1 fruit fly cellular context compared by ENCODE assay signal in the genomic region with DNA sequence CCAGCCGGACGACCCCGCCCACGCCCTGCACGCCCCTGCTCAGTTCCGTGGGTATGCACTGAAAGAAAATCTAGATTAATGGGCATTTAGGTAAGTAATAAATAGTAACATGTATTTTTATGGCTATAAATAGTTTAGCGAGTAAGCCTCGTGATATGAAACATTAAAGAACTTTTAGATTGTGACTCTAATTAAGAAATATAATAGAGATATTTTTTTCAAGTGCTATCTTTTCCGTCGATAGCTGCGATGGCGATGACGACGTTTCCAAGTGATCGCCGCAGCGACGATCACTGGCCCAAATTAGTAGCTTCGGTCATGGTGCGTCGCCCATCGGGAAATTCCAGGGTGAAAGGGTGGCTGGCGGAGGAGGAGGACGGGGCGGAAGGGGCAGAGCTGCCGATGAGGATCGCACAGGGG.
TF ChIP-seq lines count a peak whose summit lies in the region.

No protein-coding gene starts in this region.

TF ChIP-seq in whole organism, embryonic, 481 proteins besides CTCF, POLR2A, EP300 and RAD21 (continued from another document and continues in another):
- peak; percentile 57; the same call in 1 of the 2 replicates for TF ChIP-seq CG43689 (GFP tag; IDR thresholded peaks at IDR 0.05; lab: Robert Waterston, UW)
- TF ChIP-seq disco-r (GFP tag; optimal IDR thresholded peaks at IDR 0.05; lab: Kevin White, UChicago) = peak; percentile 34
- TF ChIP-seq Dref (GFP tag; IDR thresholded peaks at IDR 0.05; lab: Robert Waterston, UW) = no peak
- TF ChIP-seq Bteb2 (GFP tag; optimal IDR thresholded peaks at IDR 0.05; lab: Kevin White, UChicago) = peak; percentile 58
- peak; percentile 82 for TF ChIP-seq scrt (GFP tag; optimal IDR thresholded peaks at IDR 0.05; lab: Kevin White, UChicago)
- peak; percentile 94 for TF ChIP-seq fd96Cb (tag; optimal IDR thresholded peaks at IDR 0.05; lab: Kevin White, UChicago)
- peak; percentile 93 for TF ChIP-seq dmrt11E (tag; optimal IDR thresholded peaks at IDR 0.05; lab: Kevin White, UChicago)
- peak; percentile 89 for TF ChIP-seq CG12769 (tag; optimal IDR thresholded peaks at IDR 0.05; lab: Kevin White, UChicago)
- TF ChIP-seq sc (optimal IDR thresholded peaks at IDR 0.05; lab: Kevin White, UChicago) = no peak
- peak; percentile 82 for TF ChIP-seq sc (GFP tag; optimal IDR thresholded peaks at IDR 0.05; lab: Kevin White, UChicago)
- TF ChIP-seq ase (GFP tag; IDR thresholded peaks at IDR 0.05; lab: Robert Waterston, UW) = peak; percentile 90
- peak; percentile 80 for TF ChIP-seq CG6272 (GFP tag; IDR thresholded peaks at IDR 0.05; lab: Robert Waterston, UW)
- peak; percentile 58 for TF ChIP-seq Ravus (GFP tag; IDR thresholded peaks at IDR 0.05; lab: Robert Waterston, UW)
- peak; percentile 94 for TF ChIP-seq phol (tag; optimal IDR thresholded peaks at IDR 0.05; lab: Kevin White, UChicago)
- TF ChIP-seq Doc2 (GFP tag; IDR thresholded peaks at IDR 0.05; lab: Robert Waterston, UW) = 0 out of 2 replicates have a peak, but pooled peaks have one; percentile 17
- TF ChIP-seq CG3407 (GFP tag; optimal IDR thresholded peaks at IDR 0.05; lab: Kevin White, UChicago) = peak; percentile 84
- peak; percentile 98 for TF ChIP-seq sens (GFP tag; lab: Kevin White, UChicago)
- TF ChIP-seq row (GFP tag; IDR thresholded peaks at IDR 0.05; lab: Robert Waterston, UW) = peak; percentile 87
- peak; percentile 78 for TF ChIP-seq CG16815 (GFP tag; optimal IDR thresholded peaks at IDR 0.05; lab: Kevin White, UChicago)
- TF ChIP-seq TFAM (GFP tag; optimal IDR thresholded peaks at IDR 0.05; lab: Kevin White, UChicago) = peak; percentile 75
- TF ChIP-seq fd102C (GFP tag; optimal IDR thresholded peaks at IDR 0.05; lab: Kevin White, UChicago) = peak; percentile 80
- peak; percentile 76 for TF ChIP-seq kay (GFP tag; optimal IDR thresholded peaks at IDR 0.05; lab: Kevin White, UChicago)
- peak; percentile 81 for TF ChIP-seq Camta (GFP tag; optimal IDR thresholded peaks at IDR 0.05; lab: Kevin White, UChicago)
- peak; percentile 95 for TF ChIP-seq tap (tag; optimal IDR thresholded peaks at IDR 0.05; lab: Kevin White, UChicago)
- TF ChIP-seq Gsc (GFP tag; IDR thresholded peaks at IDR 0.05; lab: Robert Waterston, UW) = no peak; the same call in 1 of the 2 replicates
- TF ChIP-seq ssp (GFP tag; IDR thresholded peaks at IDR 0.05; lab: Robert Waterston, UW) = peak; percentile 76
- no peak for TF ChIP-seq Kr (GFP tag; optimal IDR thresholded peaks at IDR 0.05; lab: Kevin White, UChicago)
- TF ChIP-seq pan (optimal IDR thresholded peaks at IDR 0.05; lab: Kevin White, UChicago) = no peak
- peak in 1 of 2 experiments; percentile 91 for TF ChIP-seq pan (GFP tag; optimal IDR thresholded peaks at IDR 0.05 in 1 of 2, IDR thresholded peaks at IDR 0.05 in 1 of 2)
- TF ChIP-seq fd3F (GFP tag; optimal IDR thresholded peaks at IDR 0.05; lab: Kevin White, UChicago) = peak; percentile 57
- TF ChIP-seq salm (tag; optimal IDR thresholded peaks at IDR 0.05; lab: Kevin White, UChicago) = peak; percentile 91
- TF ChIP-seq chinmo (GFP tag; IDR thresholded peaks at IDR 0.05; lab: Robert Waterston, UW; ENCODE audit: partially characterized antibody) = peak; percentile 51; the same call in 1 of the 4 replicates
- TF ChIP-seq NFAT (GFP tag; IDR thresholded peaks at IDR 0.05; lab: Robert Waterston, UW) = peak; percentile 61
- TF ChIP-seq dan (GFP tag; IDR thresholded peaks at IDR 0.05; lab: Robert Waterston, UW) = peak; percentile 56; the same call in 1 of the 2 replicates
- peak; percentile 89 for TF ChIP-seq CG10267 (tag; optimal IDR thresholded peaks at IDR 0.05; lab: Kevin White, UChicago)
- peak; percentile 45 for TF ChIP-seq toy (GFP tag; IDR thresholded peaks at IDR 0.05; lab: Robert Waterston, UW)
- TF ChIP-seq CG34422 (GFP tag; IDR thresholded peaks at IDR 0.05; lab: Robert Waterston, UW) = peak; percentile 88
- TF ChIP-seq CG11085 (GFP tag; IDR thresholded peaks at IDR 0.05; lab: Robert Waterston, UW) = peak; percentile 63; the same call in 1 of the 2 replicates
- peak; percentile 92 for TF ChIP-seq sisA (GFP tag; IDR thresholded peaks at IDR 0.05; lab: Robert Waterston, UW)
- TF ChIP-seq Dll (GFP tag; IDR thresholded peaks at IDR 0.05; lab: Robert Waterston, UW; ENCODE audit: partially characterized antibody) = no peak
- peak; percentile 52; the same call in 1 of the 3 replicates for TF ChIP-seq CG6175 (GFP tag; IDR thresholded peaks at IDR 0.05; lab: Robert Waterston, UW)
- 0 out of 2 replicates have a peak, but pooled peaks have one; percentile 19 for TF ChIP-seq Dip2 (GFP tag; IDR thresholded peaks at IDR 0.05; lab: Robert Waterston, UW)
- peak; percentile 91 for TF ChIP-seq CG1603 (tag; optimal IDR thresholded peaks at IDR 0.05; lab: Kevin White, UChicago)
- TF ChIP-seq CG7987 (GFP tag; optimal IDR thresholded peaks at IDR 0.05; lab: Kevin White, UChicago) = peak; percentile 53
- peak; percentile 87 for TF ChIP-seq CG5953 (GFP tag; IDR thresholded peaks at IDR 0.05; lab: Robert Waterston, UW)
- peak; percentile 76 for TF ChIP-seq CG16863 (GFP tag; optimal IDR thresholded peaks at IDR 0.05; lab: Kevin White, UChicago)
- TF ChIP-seq trh (GFP tag; optimal IDR thresholded peaks at IDR 0.05; lab: Kevin White, UChicago) = peak; percentile 72
- TF ChIP-seq CG9797 (GFP tag; optimal IDR thresholded peaks at IDR 0.05; lab: Kevin White, UChicago) = peak; percentile 29
- TF ChIP-seq CG9727 (GFP tag; optimal IDR thresholded peaks at IDR 0.05; lab: Kevin White, UChicago) = peak; percentile 89
- TF ChIP-seq Optix (GFP tag; IDR thresholded peaks at IDR 0.05; lab: Robert Waterston, UW) = peak; percentile 56; the same call in 2 of the 3 replicates
- TF ChIP-seq Gug (GFP tag; IDR thresholded peaks at IDR 0.05; lab: Robert Waterston, UW) = peak; percentile 70
- no peak for TF ChIP-seq Dp (GFP tag; optimal IDR thresholded peaks at IDR 0.05; lab: Kevin White, UChicago)
- peak; percentile 90 for TF ChIP-seq CG10209 (GFP tag; optimal IDR thresholded peaks at IDR 0.05; lab: Kevin White, UChicago)
- TF ChIP-seq CG15479 (GFP tag; optimal IDR thresholded peaks at IDR 0.05; lab: Kevin White, UChicago) = no peak
- TF ChIP-seq Hey (tag; optimal IDR thresholded peaks at IDR 0.05; lab: Kevin White, UChicago) = no peak
- peak; percentile 75 for TF ChIP-seq CG17802 (tag; optimal IDR thresholded peaks at IDR 0.05; lab: Kevin White, UChicago)
- TF ChIP-seq BtbVII (GFP tag; optimal IDR thresholded peaks at IDR 0.05; lab: Kevin White, UChicago) = peak; percentile 82
- TF ChIP-seq MBD-R2 (GFP tag; IDR thresholded peaks at IDR 0.05; lab: Robert Waterston, UW) = peak; percentile 59; the same call in 1 of the 2 replicates
- TF ChIP-seq Hmr (GFP tag; optimal IDR thresholded peaks at IDR 0.05; lab: Kevin White, UChicago) = peak; percentile 82
- TF ChIP-seq sqz (GFP tag; optimal IDR thresholded peaks at IDR 0.05; lab: Kevin White, UChicago) = peak; percentile 84
- peak; percentile 90 for TF ChIP-seq CG32772 (GFP tag; IDR thresholded peaks at IDR 0.05; lab: Robert Waterston, UW)
- TF ChIP-seq Sox100B (GFP tag; optimal IDR thresholded peaks at IDR 0.05; lab: Kevin White, UChicago) = peak; percentile 89
- TF ChIP-seq caup (GFP tag; optimal IDR thresholded peaks at IDR 0.05; lab: Kevin White, UChicago; ENCODE audit: severe bottlenecking) = peak; percentile 80
- TF ChIP-seq dpn (GFP tag; optimal IDR thresholded peaks at IDR 0.05; lab: Kevin White, UChicago) = peak; percentile 66 to 80
- TF ChIP-seq CG9876 (GFP tag; optimal IDR thresholded peaks at IDR 0.05; lab: Kevin White, UChicago) = peak; percentile 34
- TF ChIP-seq Elba2 (GFP tag; optimal IDR thresholded peaks at IDR 0.05; lab: Kevin White, UChicago) = peak; percentile 29
- peak; percentile 94 for TF ChIP-seq CG12391 (tag; optimal IDR thresholded peaks at IDR 0.05; lab: Kevin White, UChicago)
- TF ChIP-seq CG10959 (GFP tag; IDR thresholded peaks at IDR 0.05; lab: Robert Waterston, UW) = peak; percentile 86
- peak; percentile 81 for TF ChIP-seq CG12299 (tag; optimal IDR thresholded peaks at IDR 0.05; lab: Kevin White, UChicago)
- peak; percentile 64 for TF ChIP-seq pb (GFP tag; optimal IDR thresholded peaks at IDR 0.05; lab: Kevin White, UChicago)
- TF ChIP-seq grau (tag; optimal IDR thresholded peaks at IDR 0.05; lab: Kevin White, UChicago) = peak; percentile 90
- no peak for TF ChIP-seq bbx (GFP tag; IDR thresholded peaks at IDR 0.05; lab: Robert Waterston, UW; ENCODE audit: partially characterized antibody)
- TF ChIP-seq Lpt (GFP tag; optimal IDR thresholded peaks at IDR 0.05; lab: Kevin White, UChicago) = no peak
- TF ChIP-seq Rx (GFP tag; IDR thresholded peaks at IDR 0.05; lab: Robert Waterston, UW) = peak; percentile 86
- TF ChIP-seq sd (tag; optimal IDR thresholded peaks at IDR 0.05; lab: Kevin White, UChicago) = peak; percentile 54
- peak; percentile 81 for TF ChIP-seq CG3847 (GFP tag; IDR thresholded peaks at IDR 0.05; lab: Robert Waterston, UW)
- TF ChIP-seq dati (GFP tag; IDR thresholded peaks at IDR 0.05; lab: Robert Waterston, UW) = peak; percentile 89
- peak in 1 of 3 experiments; percentile 87 for TF ChIP-seq Stat92E (GFP tag; optimal IDR thresholded peaks at IDR 0.05; lab: Kevin White, UChicago)
- TF ChIP-seq emc (GFP tag; optimal IDR thresholded peaks at IDR 0.05; lab: Kevin White, UChicago) = peak; percentile 17
- TF ChIP-seq en (GFP tag; optimal IDR thresholded peaks at IDR 0.05; lab: Kevin White, UChicago) = peak; percentile 66
- TF ChIP-seq lola (GFP tag; optimal IDR thresholded peaks at IDR 0.05; lab: Kevin White, UChicago) = peak in 1 of 3 experiments; percentile 93
- peak; percentile 75 for TF ChIP-seq al (GFP tag; IDR thresholded peaks at IDR 0.05; lab: Robert Waterston, UW)
- peak; percentile 80 for TF ChIP-seq CG1647 (GFP tag; optimal IDR thresholded peaks at IDR 0.05; lab: Kevin White, UChicago)
- TF ChIP-seq CG2875 (GFP tag; optimal IDR thresholded peaks at IDR 0.05; lab: Kevin White, UChicago) = peak; percentile 91
- peak; percentile 60; the same call in 1 of the 2 replicates for TF ChIP-seq ham (GFP tag; IDR thresholded peaks at IDR 0.05; lab: Robert Waterston, UW)
- TF ChIP-seq z (GFP tag; IDR thresholded peaks at IDR 0.05; lab: Robert Waterston, UW) = peak; percentile 71; the same call in 2 of the 3 replicates
- peak; percentile 73 for TF ChIP-seq Deaf1 (tag; optimal IDR thresholded peaks at IDR 0.05; lab: Kevin White, UChicago)
- TF ChIP-seq Ets97D (GFP tag; optimal IDR thresholded peaks at IDR 0.05; lab: Kevin White, UChicago) = peak; percentile 62
- TF ChIP-seq Ssrp (tag; optimal IDR thresholded peaks at IDR 0.05; lab: Kevin White, UChicago) = peak; percentile 93
- TF ChIP-seq gro (GFP tag; optimal IDR thresholded peaks at IDR 0.05; lab: Kevin White, UChicago) = peak; percentile 50
- TF ChIP-seq CG15269 (tag; optimal IDR thresholded peaks at IDR 0.05; lab: Kevin White, UChicago) = peak; percentile 91
- TF ChIP-seq CG7556 (GFP tag; optimal IDR thresholded peaks at IDR 0.05; lab: Kevin White, UChicago) = peak; percentile 85
- TF ChIP-seq inv (GFP tag; IDR thresholded peaks at IDR 0.05; lab: Robert Waterston, UW; ENCODE audit: partially characterized antibody) = no peak
- peak; percentile 79 for TF ChIP-seq CG31224 (GFP tag; IDR thresholded peaks at IDR 0.05; lab: Robert Waterston, UW)
- peak; percentile 81 for TF ChIP-seq CG9817 (tag; optimal IDR thresholded peaks at IDR 0.05; lab: Kevin White, UChicago)
- TF ChIP-seq CG2712 (tag; optimal IDR thresholded peaks at IDR 0.05; lab: Kevin White, UChicago) = peak; percentile 96
- peak in 1 of 2 experiments; percentile 92 for TF ChIP-seq Eip74EF (GFP tag; optimal IDR thresholded peaks at IDR 0.05; lab: Kevin White, UChicago)
- TF ChIP-seq HmgD (GFP tag; optimal IDR thresholded peaks at IDR 0.05; lab: Kevin White, UChicago) = no peak
- no peak for TF ChIP-seq Neu2 (GFP tag; optimal IDR thresholded peaks at IDR 0.05; lab: Kevin White, UChicago; ENCODE audit: borderline replicate concordance)
- TF ChIP-seq CG10147 (GFP tag; optimal IDR thresholded peaks at IDR 0.05; lab: Kevin White, UChicago) = peak; percentile 72
- peak; percentile 93 for TF ChIP-seq CG17328 (GFP tag; IDR thresholded peaks at IDR 0.05; lab: Robert Waterston, UW)
- TF ChIP-seq Rfx (GFP tag; IDR thresholded peaks at IDR 0.05; lab: Robert Waterston, UW) = peak; percentile 88
- TF ChIP-seq CG8924 (tag; optimal IDR thresholded peaks at IDR 0.05; lab: Kevin White, UChicago) = peak; percentile 93
- peak; percentile 77 for TF ChIP-seq odd (GFP tag; optimal IDR thresholded peaks at IDR 0.05; lab: Kevin White, UChicago)
- no peak for TF ChIP-seq CG16813 (GFP tag; IDR thresholded peaks at IDR 0.05; lab: Robert Waterston, UW; ENCODE audit: partially characterized antibody)
- peak; percentile 93 for TF ChIP-seq PHDP (tag; optimal IDR thresholded peaks at IDR 0.05; lab: Kevin White, UChicago)
- peak; percentile 92 for TF ChIP-seq lab (GFP tag; optimal IDR thresholded peaks at IDR 0.05; lab: Kevin White, UChicago)
- TF ChIP-seq CG2116 (GFP tag; optimal IDR thresholded peaks at IDR 0.05; lab: Kevin White, UChicago) = peak; percentile 20
- TF ChIP-seq CG2678 (tag; optimal IDR thresholded peaks at IDR 0.05; lab: Kevin White, UChicago) = peak; percentile 93
- TF ChIP-seq HmgZ (tag; optimal IDR thresholded peaks at IDR 0.05; lab: Kevin White, UChicago) = peak; percentile 84
- TF ChIP-seq kah (GFP tag; optimal IDR thresholded peaks at IDR 0.05; lab: Kevin White, UChicago) = peak; percentile 87
- peak; percentile 88 for TF ChIP-seq Awh (GFP tag; IDR thresholded peaks at IDR 0.05; lab: Robert Waterston, UW)
- TF ChIP-seq CG11723 (GFP tag; optimal IDR thresholded peaks at IDR 0.05; lab: Kevin White, UChicago) = peak; percentile 85
- TF ChIP-seq CG9609 (GFP tag; optimal IDR thresholded peaks at IDR 0.05; lab: Kevin White, UChicago) = peak; percentile 78
- peak; percentile 43 for TF ChIP-seq MESR4 (GFP tag; optimal IDR thresholded peaks at IDR 0.05; lab: Kevin White, UChicago)
- TF ChIP-seq Drgx (GFP tag; IDR thresholded peaks at IDR 0.05; lab: Robert Waterston, UW) = peak; percentile 86
- peak; percentile 77; the same call in 2 of the 3 replicates for TF ChIP-seq CG3726 (GFP tag; IDR thresholded peaks at IDR 0.05; lab: Robert Waterston, UW)
- TF ChIP-seq mirr (GFP tag; optimal IDR thresholded peaks at IDR 0.05; lab: Kevin White, UChicago) = no peak
- peak; percentile 94 for TF ChIP-seq nmo (GFP tag; optimal IDR thresholded peaks at IDR 0.05; lab: Kevin White, UChicago)
- peak; percentile 89 for TF ChIP-seq CG4820 (GFP tag; optimal IDR thresholded peaks at IDR 0.05; lab: Kevin White, UChicago)
- peak; percentile 97 for TF ChIP-seq Med (GFP tag; lab: Kevin White, UChicago)
- no peak for TF ChIP-seq pita (GFP tag; optimal IDR thresholded peaks at IDR 0.05; lab: Kevin White, UChicago)
- TF ChIP-seq pho (GFP tag; optimal IDR thresholded peaks at IDR 0.05; lab: Kevin White, UChicago) = peak; percentile 57
- TF ChIP-seq Oaz (GFP tag; IDR thresholded peaks at IDR 0.05; lab: Robert Waterston, UW) = peak; percentile 68
